Fruit fly (Drosophila melanogaster): ENCODE data around the gene CG12219.

The CG12219 gene

dm6 chrX:6343786-6344537 is 42.9 kb upstream of the CG12219 start:
- TF ChIP-seq CG43689 (GFP tag; IDR thresholded peaks at IDR 0.05) (no peak), CG13894 (tag; optimal IDR thresholded peaks at IDR 0.05) (no peak), sob (GFP tag; IDR thresholded peaks at IDR 0.05) (peak; percentile 42; the same call in 1 of the 2 replicates), ci (GFP tag; IDR thresholded peaks at IDR 0.05) (peak; percentile 91), Hsf (GFP tag; optimal IDR thresholded peaks at IDR 0.05) (peak; percentile 26), CG11093 (GFP tag; IDR thresholded peaks at IDR 0.05) (0 out of 3 replicates have a peak, but pooled peaks have one; percentile 13), esg (GFP tag; conservative IDR thresholded peaks at IDR 0.05) (peak; percentile 31; the same call in 1 of the 2 replicates), CG16863 (GFP tag; optimal IDR thresholded peaks at IDR 0.05) (peak; percentile 21), CG18599 (GFP tag; optimal IDR thresholded peaks at IDR 0.05) (peak; percentile 2), Nf-YA (GFP tag; IDR thresholded peaks at IDR 0.05) (0 out of 2 replicates have a peak, but pooled peaks have one; percentile 50), ro (GFP tag; IDR thresholded peaks at IDR 0.05) (peak; percentile 34; the same call in 1 of the 2 replicates), chn (GFP tag; optimal IDR thresholded peaks at IDR 0.05) (peak; percentile 7), CG7963 (GFP tag; IDR thresholded peaks at IDR 0.05; ENCODE audit: partially characterized antibody) (no peak), aop (GFP tag; IDR thresholded peaks at IDR 0.05) (peak; percentile 2; the same call in 1 of the 2 replicates), ken (GFP tag; IDR thresholded peaks at IDR 0.05) (peak; percentile 85), Rx (GFP tag; IDR thresholded peaks at IDR 0.05) (peak; percentile 67), Ets97D (GFP tag; optimal IDR thresholded peaks at IDR 0.05) (no peak), sqz (GFP tag; optimal IDR thresholded peaks at IDR 0.05) (no peak), CG6254 (GFP tag; optimal IDR thresholded peaks at IDR 0.05) (peak; percentile 45), Bgb (GFP tag; IDR thresholded peaks at IDR 0.05; ENCODE audit: partially characterized antibody) (peak; percentile 25; the same call in 1 of the 2 replicates), Lhr (GFP tag; optimal IDR thresholded peaks at IDR 0.05) (no peak), D19A (tag; optimal IDR thresholded peaks at IDR 0.05) (no peak), Jarid2 (GFP tag; optimal IDR thresholded peaks at IDR 0.05) (peak; percentile 5), Atf-2 (GFP tag; optimal IDR thresholded peaks at IDR 0.05) (peak; percentile 2), CG8281 (tag; optimal IDR thresholded peaks at IDR 0.05) (no peak), CG10654 (GFP tag; optimal IDR thresholded peaks at IDR 0.05) (no peak), CG34376 (GFP tag; optimal IDR thresholded peaks at IDR 0.05) (no peak), crol (GFP tag; IDR thresholded peaks at IDR 0.05) (peak; percentile 90), Xrp1 (GFP tag; IDR thresholded peaks at IDR 0.05) (peak; percentile 68), Optix (GFP tag; IDR thresholded peaks at IDR 0.05) (peak; percentile 80), unpg (GFP tag; optimal IDR thresholded peaks at IDR 0.05) (peak; percentile 10), CG11504 (tag; optimal IDR thresholded peaks at IDR 0.05) (peak; percentile 32), oc (tag; optimal IDR thresholded peaks at IDR 0.05) (peak; percentile 38), Drgx (GFP tag; IDR thresholded peaks at IDR 0.05) (peak; percentile 96), eve (GFP tag; optimal IDR thresholded peaks at IDR 0.05) (no peak), CG8388 (GFP tag; optimal IDR thresholded peaks at IDR 0.05) (peak; percentile 33), Xbp1 (GFP tag; optimal IDR thresholded peaks at IDR 0.05) (peak; percentile 20), Hr51 (GFP tag; optimal IDR thresholded peaks at IDR 0.05) (peak in 1 of 2 experiments; percentile 27), CG3407 (GFP tag; optimal IDR thresholded peaks at IDR 0.05) (peak; percentile 51), br (optimal IDR thresholded peaks at IDR 0.05) (no peak), CG2712 (tag; optimal IDR thresholded peaks at IDR 0.05) (peak; percentile 12), z (GFP tag; IDR thresholded peaks at IDR 0.05) (0 out of 3 replicates have a peak, but pooled peaks have one; percentile 14), ttk (GFP tag; IDR thresholded peaks at IDR 0.05) (peak; percentile 65; the same call in 1 of the 2 replicates), vnd (GFP tag; IDR thresholded peaks at IDR 0.05; ENCODE audit: partially characterized antibody) (no peak), gem (tag; optimal IDR thresholded peaks at IDR 0.05) (peak; percentile 34), tap (tag; optimal IDR thresholded peaks at IDR 0.05) (peak; percentile 18), nmo (GFP tag; optimal IDR thresholded peaks at IDR 0.05) (peak; percentile 5), grn (GFP tag; optimal IDR thresholded peaks at IDR 0.05) (peak; percentile 83), tup (GFP tag; optimal IDR thresholded peaks at IDR 0.05) (peak; percentile 13)
